Fruit fly (Drosophila melanogaster) whole organism, embryonic: ENCODE measurements around the gene Tnks.

Source experiments
- Ada2b ChIP-seq: fragments of 200-800 bp; sonication (Bioruptor generic); IDR thresholded peaks from 2 replicates; pipeline ENCODE4 v1.3.6; 2022; ENCODE audit warnings: missing biosample characterization, missing genetic modification characterization
- C15 ChIP-seq: fragments of 200-800 bp; sonication (Bioruptor generic); IDR thresholded peaks from 3 replicates; pipeline ENCODE4 v1.3.6; 2022; ENCODE audit warnings: missing biosample characterization, missing genetic modification characterization
- CG12155 ChIP-seq: fragments of 200-800 bp; sonication (Bioruptor generic); optimal IDR thresholded peaks from 3 replicates; lab custom pipeline; 2016; ENCODE audit warnings: missing biosample characterization, missing genetic modification characterization
- CG12391 ChIP-seq: fragments of 200-800 bp; sonication (Bioruptor generic); optimal IDR thresholded peaks from 3 replicates; lab custom pipeline; 2018; ENCODE audit warnings: missing biosample characterization, mild to moderate bottlenecking, missing genetic modification characterization, moderate library complexity
- CG14014 ChIP-seq: fragments of 200-800 bp; sonication (Bioruptor generic); IDR thresholded peaks from 2 replicates; pipeline ENCODE4 v1.3.6; 2022; ENCODE audit warnings: missing biosample characterization, missing genetic modification characterization
- CG17359 ChIP-seq: fragments of 200-800 bp; sonication (Bioruptor generic); optimal IDR thresholded peaks from 3 replicates; lab custom pipeline; 2018; ENCODE audit warnings: missing biosample characterization, mild to moderate bottlenecking, missing genetic modification characterization, moderate library complexity
- CG17385 ChIP-seq: fragments of 200-800 bp; sonication (Bioruptor generic); optimal IDR thresholded peaks from 3 replicates; lab custom pipeline; 2018; ENCODE audit warnings: missing biosample characterization, mild to moderate bottlenecking, missing genetic modification characterization
- CG18262 ChIP-seq: fragments of 200-800 bp; optimal IDR thresholded peaks from 3 replicates; lab custom pipeline; 2019; ENCODE audit warnings: missing biosample characterization, mild to moderate bottlenecking, missing genetic modification characterization, moderate library complexity
- CG18599 ChIP-seq: fragments of 200-800 bp; sonication (Bioruptor generic); optimal IDR thresholded peaks from 3 replicates; lab custom pipeline; 2017; ENCODE audit warnings: missing biosample characterization, missing genetic modification characterization, mild to moderate bottlenecking, moderate library complexity, missing genetic modification reagents
- CG2678 ChIP-seq: fragments of 200-800 bp; sonication (Bioruptor generic); optimal IDR thresholded peaks from 3 replicates; lab custom pipeline; 2019; ENCODE audit warnings: missing biosample characterization, mild to moderate bottlenecking, missing genetic modification characterization, moderate library complexity
- CG2712 ChIP-seq: fragments of 200-800 bp; optimal IDR thresholded peaks from 3 replicates; lab custom pipeline; 2019; ENCODE audit warnings: missing biosample characterization, mild to moderate bottlenecking, missing genetic modification characterization, moderate library complexity
- CG31224 ChIP-seq: fragments of 200-800 bp; sonication (Bioruptor generic); IDR thresholded peaks from 2 replicates; pipeline ENCODE4 v1.3.6; 2022; ENCODE audit warnings: missing biosample characterization, missing genetic modification characterization
- CG33557 ChIP-seq: fragments of 200-800 bp; sonication (Bioruptor generic); optimal IDR thresholded peaks from 2 replicates; lab custom pipeline; 2019; ENCODE audit warnings: missing biosample characterization, mild to moderate bottlenecking, missing genetic modification characterization, moderate library complexity
- CG4424 ChIP-seq: fragments of 200-800 bp; sonication (Bioruptor generic); optimal IDR thresholded peaks from 3 replicates; lab custom pipeline; 2016; ENCODE audit warnings: missing biosample characterization, missing genetic modification characterization
- CG6254 ChIP-seq: fragments of 200-800 bp; sonication (Bioruptor generic); optimal IDR thresholded peaks from 3 replicates; lab custom pipeline; 2017; ENCODE audit warnings: mild to moderate bottlenecking, missing biosample characterization, missing genetic modification reagents, missing genetic modification characterization
- CG7839 ChIP-seq: fragments of 200-800 bp; sonication (Bioruptor generic); optimal IDR thresholded peaks from 3 replicates; lab custom pipeline; 2018; ENCODE audit warnings: missing biosample characterization, mild to moderate bottlenecking, missing genetic modification characterization, moderate library complexity
- CG9797 ChIP-seq: fragments of 200-800 bp; sonication (Bioruptor generic); optimal IDR thresholded peaks from 3 replicates; lab custom pipeline; 2018; ENCODE audit warnings: missing biosample characterization, mild to moderate bottlenecking, missing genetic modification characterization
- Drgx ChIP-seq: fragments of 200-800 bp; sonication (Bioruptor generic); IDR thresholded peaks from 2 replicates; pipeline ENCODE4 v1.3.6; 2022; ENCODE audit warnings: missing biosample characterization, missing genetic modification characterization
- E2f1 ChIP-seq: fragments of 200-800 bp; sonication (Bioruptor generic); IDR thresholded peaks from 2 replicates; pipeline ENCODE4 v1.3.6; 2022; ENCODE audit warnings: missing biosample characterization, missing genetic modification characterization
- Fer3 ChIP-seq: fragments of 200-800 bp; sonication (Bioruptor generic); optimal IDR thresholded peaks from 2 replicates; lab custom pipeline; 2018; ENCODE audit warnings: missing biosample characterization, mild to moderate bottlenecking, missing genetic modification characterization, moderate library complexity
- HLH4C ChIP-seq: fragments of 200-800 bp; sonication (Bioruptor generic); IDR thresholded peaks from 3 replicates; pipeline ENCODE4 v1.3.6; 2022; ENCODE audit warnings: missing biosample characterization, missing genetic modification characterization; ENCODE audit not compliant: partially characterized antibody
- Hr51 ChIP-seq, 2 experiments: fragments of 200-800 bp; sonication (Bioruptor generic); optimal IDR thresholded peaks; 2 replicates in 1 of 2; 3 replicates in 1 of 2; lab custom pipeline; 2016 to 2018; ENCODE audit warnings: missing biosample characterization in 2 of 2, missing genetic modification characterization in 2 of 2, mild to moderate bottlenecking in 1 of 2, moderate library complexity in 1 of 2
- Lpt ChIP-seq: fragments of >200 bp; optimal IDR thresholded peaks from 2 replicates; lab custom pipeline; 2018; ENCODE audit warnings: missing biosample characterization, missing genetic modification characterization
- PHDP ChIP-seq: fragments of 200-800 bp; sonication (Bioruptor generic); optimal IDR thresholded peaks from 3 replicates; lab custom pipeline; 2018; ENCODE audit warnings: missing biosample characterization, mild to moderate bottlenecking, missing genetic modification characterization, moderate library complexity
- Poxn ChIP-seq: fragments of 200-800 bp; sonication (Bioruptor generic); IDR thresholded peaks from 2 replicates; pipeline ENCODE4 v1.3.6; 2022; ENCODE audit warnings: missing biosample characterization, missing genetic modification characterization
- Sin3A ChIP-seq: fragments of >200 bp; optimal IDR thresholded peaks from 2 replicates; lab custom pipeline; 2018
- Xrp1 ChIP-seq: fragments of 200-800 bp; sonication (Bioruptor generic); IDR thresholded peaks from 2 replicates; pipeline ENCODE4 v1.3.6; 2022; ENCODE audit warnings: missing biosample characterization, missing genetic modification characterization
- az2 ChIP-seq: fragments of 200-800 bp; sonication (Bioruptor generic); optimal IDR thresholded peaks from 3 replicates; lab custom pipeline; 2016; ENCODE audit warnings: missing biosample characterization, missing genetic modification characterization
- bsh ChIP-seq, 2 experiments: fragments of 200-800 bp; sonication (Bioruptor generic); optimal IDR thresholded peaks; 2 replicates each; lab custom pipeline; 2017 to 2018; ENCODE audit warnings: mild to moderate bottlenecking in 2 of 2, missing biosample characterization in 2 of 2, missing genetic modification characterization in 2 of 2, moderate library complexity in 1 of 2
- corto ChIP-seq: fragments of 200-800 bp; sonication (Bioruptor generic); optimal IDR thresholded peaks from 2 replicates; lab custom pipeline; 2016; ENCODE audit warnings: missing biosample characterization, mild to moderate bottlenecking, missing genetic modification characterization, moderate library complexity
- crol ChIP-seq: fragments of 200-800 bp; sonication (Bioruptor generic); IDR thresholded peaks from 2 replicates; pipeline ENCODE4 v1.3.6; 2022; ENCODE audit warnings: missing biosample characterization, missing genetic modification characterization
- grau ChIP-seq: fragments of 200-800 bp; optimal IDR thresholded peaks from 3 replicates; lab custom pipeline; 2019; ENCODE audit warnings: missing biosample characterization, mild to moderate bottlenecking, missing genetic modification characterization, moderate library complexity
- gsb ChIP-seq: fragments of 200-800 bp; sonication (Bioruptor generic); IDR thresholded peaks from 2 replicates; pipeline ENCODE4 v1.3.6; 2022; ENCODE audit warnings: missing biosample characterization, missing genetic modification characterization
- her ChIP-seq: fragments of 200-800 bp; sonication (Bioruptor generic); optimal IDR thresholded peaks from 2 replicates; lab custom pipeline; 2016; ENCODE audit warnings: missing biosample characterization, missing genetic modification characterization
- hkb ChIP-seq, 2 experiments: fragments of 200-800 bp in 1 of 2; fragments of >200 bp in 1 of 2; sonication (Bioruptor generic) in 1 of 2; IDR thresholded peaks in 1 of 2; optimal IDR thresholded peaks in 1 of 2; 2 replicates each; pipeline versions ENCODE4 v1.3.6 to Lab custom; 2017 to 2022; ENCODE audit warnings: missing biosample characterization in 1 of 2, missing genetic modification characterization in 1 of 2
- lab ChIP-seq: fragments of 200-800 bp; sonication (Bioruptor generic); optimal IDR thresholded peaks from 3 replicates; lab custom pipeline; 2017; ENCODE audit warnings: missing biosample characterization, missing genetic modification characterization, mild to moderate bottlenecking, moderate library complexity, missing genetic modification reagents
- lola ChIP-seq, 3 experiments: fragments of >200 bp in 2 of 3; fragments of 200-800 bp in 1 of 3; sonication (Bioruptor generic) in 1 of 3; optimal IDR thresholded peaks; 2 replicates each; lab custom pipeline; 2017 to 2019; ENCODE audit warnings: missing biosample characterization in 3 of 3, missing genetic modification characterization in 3 of 3, mild to moderate bottlenecking in 1 of 3, moderate library complexity in 1 of 3
- nerfin-2 ChIP-seq: fragments of 200-800 bp; sonication (Bioruptor generic); IDR thresholded peaks from 2 replicates; pipeline ENCODE4 v1.3.6; 2022; ENCODE audit warnings: missing biosample characterization, missing genetic modification characterization; ENCODE audit not compliant: partially characterized antibody
- nmo ChIP-seq: fragments of 200-800 bp; sonication (Bioruptor generic); optimal IDR thresholded peaks from 2 replicates; lab custom pipeline; 2018; ENCODE audit warnings: missing biosample characterization, mild to moderate bottlenecking, missing genetic modification characterization, moderate library complexity
- pan ChIP-seq, 4 experiments: fragments of >200 bp in 3 of 4; fragments of 200-800 bp in 1 of 4; sonication (Bioruptor generic) in 1 of 4; optimal IDR thresholded peaks in 3 of 4; IDR thresholded peaks in 1 of 4; 2 replicates each; pipeline versions ENCODE4 v1.3.6 to Lab custom; 2017 to 2022; ENCODE audit warnings: missing biosample characterization in 2 of 4, missing genetic modification characterization in 2 of 4, mixed read lengths in 1 of 4
- pita ChIP-seq: fragments of 200-800 bp; sonication (Bioruptor generic); optimal IDR thresholded peaks from 2 replicates; lab custom pipeline; 2017; ENCODE audit warnings: missing biosample characterization, mild to moderate bottlenecking, missing genetic modification characterization
- pnt ChIP-seq: fragments of 200-800 bp; sonication (Bioruptor generic); optimal IDR thresholded peaks from 3 replicates; lab custom pipeline; 2016; ENCODE audit warnings: missing biosample characterization, missing genetic modification characterization
- row ChIP-seq: fragments of 200-800 bp; sonication (Bioruptor generic); IDR thresholded peaks from 3 replicates; pipeline ENCODE4 v1.3.6; 2022; ENCODE audit warnings: missing biosample characterization, missing genetic modification characterization
- sens ChIP-seq: fragments of 200-800 bp; sonication (Bioruptor generic); peaks from one replicate; lab custom pipeline; 2016; ENCODE audit warnings: missing biosample characterization, missing genetic modification characterization
- sens-2 ChIP-seq: fragments of 200-800 bp; sonication (Bioruptor generic); IDR thresholded peaks from 2 replicates; pipeline ENCODE4 v1.3.6; 2022; ENCODE audit warnings: missing biosample characterization, missing genetic modification characterization
- stc ChIP-seq: fragments of 200-800 bp; sonication (Bioruptor generic); IDR thresholded peaks from 2 replicates; pipeline ENCODE4 v1.3.6; 2022; ENCODE audit warnings: missing biosample characterization, missing genetic modification characterization
- unpg ChIP-seq: fragments of 200-800 bp; sonication (Bioruptor generic); optimal IDR thresholded peaks from 3 replicates; lab custom pipeline; 2018; ENCODE audit warnings: missing biosample characterization, mild to moderate bottlenecking, missing genetic modification characterization, moderate library complexity
- wdn ChIP-seq: fragments of 200-800 bp; sonication (Bioruptor generic); IDR thresholded peaks from 2 replicates; pipeline ENCODE4 v1.3.6; 2022; ENCODE audit warnings: missing biosample characterization, missing genetic modification characterization

The Tnks gene

DNA sequence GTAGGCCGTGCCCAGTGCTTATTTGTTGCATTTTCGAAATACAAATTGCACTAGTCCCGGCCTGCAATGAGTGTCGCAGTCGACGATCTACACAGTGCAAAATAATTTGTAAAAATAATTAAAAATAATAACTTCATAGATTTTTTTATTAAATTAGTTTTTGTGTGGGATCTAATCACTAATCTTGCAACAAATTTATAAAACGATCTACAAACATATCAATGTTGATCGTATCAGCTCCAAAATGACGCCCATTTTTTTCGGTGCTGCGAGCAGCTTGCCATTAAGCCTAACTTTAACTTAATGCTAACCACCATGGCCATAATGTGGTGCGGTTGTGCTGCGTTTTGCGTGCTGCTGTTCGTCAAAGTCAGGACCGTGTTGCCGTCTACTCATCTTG, 9.7 kb downstream of the Tnks start:
- TF ChIP-seq lab = peak; percentile 32
- peak; percentile 2 for TF ChIP-seq CG6254 (GFP tag; lab: Kevin White, UChicago)
- no peak for TF ChIP-seq her (GFP tag; lab: Kevin White, UChicago)
- TF ChIP-seq nmo (GFP tag; lab: Kevin White, UChicago) = peak; percentile 0
- TF ChIP-seq corto (GFP tag; lab: Kevin White, UChicago) = peak; percentile 22
- peak; percentile 10 for TF ChIP-seq CG17385
- TF ChIP-seq gsb (GFP tag; lab: Robert Waterston, UW) = no peak
- 0 out of 2 replicates have a peak, but pooled peaks have one; percentile 12 for TF ChIP-seq wdn
- TF ChIP-seq Sin3A (lab: Kevin White, UChicago) = no peak
- no peak for TF ChIP-seq CG12155
- no peak for TF ChIP-seq CG33557
- TF ChIP-seq sens = peak; percentile 27
- no peak for TF ChIP-seq CG9797 (GFP tag; lab: Kevin White, UChicago)
- TF ChIP-seq Lpt (GFP tag; lab: Kevin White, UChicago) = no peak
- TF ChIP-seq row (GFP tag; lab: Robert Waterston, UW) = peak; percentile 46; the same call in 2 of the 3 replicates
- TF ChIP-seq Drgx (GFP tag; lab: Robert Waterston, UW) = peak; percentile 59
- TF ChIP-seq Xrp1 (GFP tag; lab: Robert Waterston, UW) = peak; percentile 53; the same call in 1 of the 2 replicates
- peak; percentile 7 for TF ChIP-seq Fer3
- TF ChIP-seq Ada2b (GFP tag; lab: Robert Waterston, UW) = peak; percentile 41; the same call in 1 of the 2 replicates
- TF ChIP-seq CG31224 (GFP tag; lab: Robert Waterston, UW) = 0 out of 2 replicates have a peak, but pooled peaks have one; percentile 21
- no peak for TF ChIP-seq crol
- no peak for TF ChIP-seq hkb (optimal IDR thresholded peaks at IDR 0.05; lab: Kevin White, UChicago)
- TF ChIP-seq hkb (GFP tag; IDR thresholded peaks at IDR 0.05; lab: Robert Waterston, UW) = peak; percentile 60
- peak; percentile 38 for TF ChIP-seq CG17359
- TF ChIP-seq unpg (GFP tag; lab: Kevin White, UChicago) = peak; percentile 39
- peak; percentile 34 for TF ChIP-seq CG2712
- no peak for TF ChIP-seq lola (GFP tag; optimal IDR thresholded peaks at IDR 0.05; lab: Kevin White, UChicago)
- peak; percentile 23 for TF ChIP-seq CG4424
- TF ChIP-seq HLH4C (GFP tag; lab: Robert Waterston, UW) = no peak
- TF ChIP-seq CG12391 = peak; percentile 32
- TF ChIP-seq pnt = no peak
- 0 out of 2 replicates have a peak, but pooled peaks have one; percentile 28 for TF ChIP-seq sens-2
- TF ChIP-seq az2 (GFP tag; lab: Kevin White, UChicago) = peak; percentile 25
- TF ChIP-seq Poxn (GFP tag; lab: Robert Waterston, UW) = no peak
- no peak for TF ChIP-seq pan (optimal IDR thresholded peaks at IDR 0.05; lab: Kevin White, UChicago)
- peak in 1 of 2 experiments; percentile 40 for TF ChIP-seq pan (GFP tag; optimal IDR thresholded peaks at IDR 0.05 in 1 of 2, IDR thresholded peaks at IDR 0.05 in 1 of 2)
- TF ChIP-seq CG14014 (GFP tag; lab: Robert Waterston, UW) = 0 out of 2 replicates have a peak, but pooled peaks have one; percentile 25
- TF ChIP-seq stc (GFP tag; lab: Robert Waterston, UW) = 0 out of 2 replicates have a peak, but pooled peaks have one; percentile 5
- 0 out of 3 replicates have a peak, but pooled peaks have one; percentile 36 for TF ChIP-seq C15
- TF ChIP-seq E2f1 = no peak
- TF ChIP-seq grau = peak; percentile 16
- TF ChIP-seq CG7839 (tag; lab: Kevin White, UChicago) = peak; percentile 14
- TF ChIP-seq bsh (GFP tag; optimal IDR thresholded peaks at IDR 0.05; lab: Kevin White, UChicago) = peak in 1 of 2 experiments; percentile 16
- no peak for TF ChIP-seq pita
- peak; percentile 27 for TF ChIP-seq PHDP
- peak in 1 of 2 experiments; percentile 28 for TF ChIP-seq Hr51 (GFP tag; optimal IDR thresholded peaks at IDR 0.05; lab: Kevin White, UChicago)
- TF ChIP-seq CG2678 (tag; lab: Kevin White, UChicago) = peak; percentile 9
- TF ChIP-seq CG18262 (tag; lab: Kevin White, UChicago) = peak; percentile 22
- peak; percentile 5 for TF ChIP-seq CG18599 (GFP tag; lab: Kevin White, UChicago)
- TF ChIP-seq nerfin-2 (GFP tag; lab: Robert Waterston, UW) = 0 out of 2 replicates have a peak, but pooled peaks have one; percentile 0
